Fruit fly (Drosophila melanogaster) whole organism, embryonic: ENCODE results near the gene CG6168.
A peak's percentile ranks its signal among the peaks of the same experiment; 100 is the strongest.

Experiments
- B-H2 ChIP-seq: fragments of 200-800 bp; sonication (Bioruptor generic); optimal IDR thresholded peaks from 2 replicates; lab custom pipeline; 2018; ENCODE audit warnings: missing biosample characterization, mild to moderate bottlenecking, missing genetic modification characterization
- CG11093 ChIP-seq: fragments of 200-800 bp; sonication (Bioruptor generic); IDR thresholded peaks from 3 replicates; pipeline ENCODE4 v1.3.6; 2022; ENCODE audit warnings: missing biosample characterization, missing genetic modification characterization
- CG11247 ChIP-seq: fragments of 200-800 bp; sonication (Bioruptor generic); IDR thresholded peaks from 2 replicates; pipeline ENCODE4 v1.3.6; 2022; ENCODE audit warnings: missing biosample characterization, missing genetic modification characterization
- CG11456 ChIP-seq: fragments of 200-800 bp; sonication (Bioruptor generic); IDR thresholded peaks from 3 replicates; pipeline ENCODE4 v1.3.6; 2022; ENCODE audit warnings: missing biosample characterization, missing genetic modification characterization
- CG12071 ChIP-seq: fragments of 200-800 bp; sonication (Bioruptor generic); optimal IDR thresholded peaks from 3 replicates; lab custom pipeline; 2018; ENCODE audit warnings: missing biosample characterization, mild to moderate bottlenecking, missing genetic modification characterization
- CG12299 ChIP-seq: fragments of 200-800 bp; sonication (Bioruptor generic); optimal IDR thresholded peaks from 2 replicates; lab custom pipeline; 2018; ENCODE audit warnings: missing biosample characterization, mild to moderate bottlenecking, missing genetic modification characterization
- CG13775 ChIP-seq: fragments of 200-800 bp; sonication (Bioruptor generic); optimal IDR thresholded peaks from 3 replicates; lab custom pipeline; 2017; ENCODE audit warnings: missing biosample characterization, mild to moderate bottlenecking, missing genetic modification characterization
- CG13894 ChIP-seq: fragments of 200-800 bp; sonication (Bioruptor generic); optimal IDR thresholded peaks from 3 replicates; lab custom pipeline; 2018; ENCODE audit warnings: missing biosample characterization, mild to moderate bottlenecking, missing genetic modification characterization, moderate library complexity
- CG14014 ChIP-seq: fragments of 200-800 bp; sonication (Bioruptor generic); IDR thresholded peaks from 2 replicates; pipeline ENCODE4 v1.3.6; 2022; ENCODE audit warnings: missing biosample characterization, missing genetic modification characterization
- CG14860 ChIP-seq: fragments of 200-800 bp; sonication (Bioruptor generic); IDR thresholded peaks from 3 replicates; pipeline ENCODE4 v1.3.6; 2022; ENCODE audit warnings: missing biosample characterization, missing genetic modification characterization; ENCODE audit not compliant: partially characterized antibody
- CG15696 ChIP-seq: fragments of 200-800 bp; sonication (Bioruptor generic); optimal IDR thresholded peaks from 2 replicates; lab custom pipeline; 2019; ENCODE audit warnings: missing biosample characterization, mild to moderate bottlenecking, missing genetic modification characterization, moderate library complexity
- CG17802 ChIP-seq: fragments of 200-800 bp; sonication (Bioruptor generic); optimal IDR thresholded peaks from 2 replicates; lab custom pipeline; 2018; ENCODE audit warnings: missing biosample characterization, mild to moderate bottlenecking, missing genetic modification characterization, moderate library complexity
- CG2889 ChIP-seq: fragments of 200-800 bp; sonication (Bioruptor generic); IDR thresholded peaks from 3 replicates; pipeline ENCODE4 v1.3.6; 2022; ENCODE audit warnings: missing biosample characterization, missing genetic modification characterization
- CG3065 ChIP-seq: fragments of 200-800 bp; sonication (Bioruptor generic); optimal IDR thresholded peaks from 2 replicates; lab custom pipeline; 2016; ENCODE audit warnings: missing biosample characterization, missing genetic modification characterization
- CG32767 ChIP-seq: fragments of 200-800 bp; sonication (Bioruptor generic); IDR thresholded peaks from 2 replicates; pipeline ENCODE4 v1.3.6; 2022; ENCODE audit warnings: missing biosample characterization, missing genetic modification characterization
- CG34224 ChIP-seq: fragments of 200-800 bp; sonication (Bioruptor generic); IDR thresholded peaks from 3 replicates; pipeline ENCODE4 v1.3.6; 2022; ENCODE audit warnings: missing biosample characterization, missing genetic modification characterization; ENCODE audit not compliant: partially characterized antibody
- CG6175 ChIP-seq: fragments of 200-800 bp; sonication (Bioruptor generic); IDR thresholded peaks from 3 replicates; pipeline ENCODE4 v1.3.6; 2022; ENCODE audit warnings: missing biosample characterization, missing genetic modification characterization
- CG6254 ChIP-seq: fragments of 200-800 bp; sonication (Bioruptor generic); optimal IDR thresholded peaks from 3 replicates; lab custom pipeline; 2017; ENCODE audit warnings: mild to moderate bottlenecking, missing biosample characterization, missing genetic modification reagents, missing genetic modification characterization
- CG6791 ChIP-seq: fragments of 200-800 bp; sonication (Bioruptor generic); IDR thresholded peaks from 3 replicates; pipeline ENCODE4 v1.3.6; 2022; ENCODE audit warnings: missing biosample characterization, missing genetic modification characterization; ENCODE audit not compliant: partially characterized antibody
- CG7928 ChIP-seq: fragments of 200-800 bp; sonication (Bioruptor generic); optimal IDR thresholded peaks from 2 replicates; lab custom pipeline; 2017; ENCODE audit warnings: missing biosample characterization, mild to moderate bottlenecking, missing genetic modification characterization
- CG9437 ChIP-seq: fragments of 200-800 bp; sonication (Bioruptor generic); optimal IDR thresholded peaks from 2 replicates; lab custom pipeline; 2018; ENCODE audit warnings: missing biosample characterization, mild to moderate bottlenecking, missing genetic modification characterization
- CG9609 ChIP-seq: fragments of 200-800 bp; sonication (Bioruptor generic); optimal IDR thresholded peaks from 3 replicates; lab custom pipeline; 2016; ENCODE audit warnings: missing biosample characterization, missing genetic modification characterization
- CG9876 ChIP-seq: fragments of 200-800 bp; sonication (Bioruptor generic); optimal IDR thresholded peaks from 2 replicates; lab custom pipeline; 2016; ENCODE audit warnings: missing biosample characterization, missing genetic modification characterization
- Dek ChIP-seq: fragments of 200-800 bp; sonication (Bioruptor generic); optimal IDR thresholded peaks from 3 replicates; lab custom pipeline; 2019; ENCODE audit warnings: missing biosample characterization, mild to moderate bottlenecking, missing genetic modification characterization, moderate library complexity
- Eip74EF ChIP-seq, 2 experiments: fragments of 200-800 bp in 1 of 2; fragments of >200 bp in 1 of 2; sonication (Bioruptor generic) in 1 of 2; optimal IDR thresholded peaks; 2 replicates each; lab custom pipeline; 2017 to 2019; ENCODE audit warnings: missing biosample characterization in 2 of 2, missing genetic modification characterization in 2 of 2, mild to moderate bottlenecking in 1 of 2, moderate library complexity in 1 of 2
- Fer3 ChIP-seq: fragments of 200-800 bp; sonication (Bioruptor generic); optimal IDR thresholded peaks from 2 replicates; lab custom pipeline; 2018; ENCODE audit warnings: missing biosample characterization, mild to moderate bottlenecking, missing genetic modification characterization, moderate library complexity
- HHEX ChIP-seq: fragments of 200-800 bp; sonication (Bioruptor generic); optimal IDR thresholded peaks from 3 replicates; lab custom pipeline; 2017; ENCODE audit warnings: missing biosample characterization, mild to moderate bottlenecking, missing genetic modification characterization, missing genetic modification reagents
- Hr3 ChIP-seq: fragments of 200-800 bp; sonication (Bioruptor generic); optimal IDR thresholded peaks from 3 replicates; lab custom pipeline; 2016; ENCODE audit warnings: missing biosample characterization, missing genetic modification characterization
- Med ChIP-seq: fragments of 200-800 bp; sonication (Bioruptor generic); peaks from one replicate; lab custom pipeline; 2016; ENCODE audit warnings: missing biosample characterization, missing genetic modification characterization, mild to moderate bottlenecking, inconsistent platforms, moderate library complexity
- Mes4 ChIP-seq: fragments of 200-800 bp; sonication (Bioruptor generic); optimal IDR thresholded peaks from 2 replicates; lab custom pipeline; 2016; ENCODE audit warnings: missing biosample characterization, missing genetic modification characterization
- Ptx1 ChIP-seq: fragments of 200-800 bp; sonication (Bioruptor generic); IDR thresholded peaks from 2 replicates; pipeline ENCODE4 v1.3.6; 2022; ENCODE audit warnings: missing biosample characterization, missing genetic modification characterization
- Trl ChIP-seq, 3 experiments: fragments of >200 bp in 2 of 3; fragments of 200-800 bp in 1 of 3; sonication (Bioruptor generic) in 1 of 3; optimal IDR thresholded peaks; 2 replicates in 1 of 3; 3 replicates in 2 of 3; lab custom pipeline; 2016 to 2017; ENCODE audit warnings: missing biosample characterization in 1 of 3, missing genetic modification characterization in 1 of 3
- ab ChIP-seq: fragments of 200-800 bp; sonication (Bioruptor generic); optimal IDR thresholded peaks from 2 replicates; lab custom pipeline; 2016; ENCODE audit warnings: missing biosample characterization, missing genetic modification characterization
- aop ChIP-seq: fragments of 200-800 bp; sonication (Bioruptor generic); IDR thresholded peaks from 2 replicates; pipeline ENCODE4 v1.3.6; 2022; ENCODE audit warnings: missing biosample characterization, missing genetic modification characterization
- chif ChIP-seq, 2 experiments: fragments of 200-800 bp; sonication (Bioruptor generic); optimal IDR thresholded peaks; 3 replicates each; lab custom pipeline; 2016; ENCODE audit warnings: missing biosample characterization in 2 of 2, missing genetic modification characterization in 2 of 2
- crol ChIP-seq: fragments of 200-800 bp; sonication (Bioruptor generic); IDR thresholded peaks from 2 replicates; pipeline ENCODE4 v1.3.6; 2022; ENCODE audit warnings: missing biosample characterization, missing genetic modification characterization
- cwo ChIP-seq: fragments of 200-800 bp; sonication (Bioruptor generic); optimal IDR thresholded peaks from 3 replicates; lab custom pipeline; 2017; ENCODE audit warnings: missing biosample characterization, missing genetic modification characterization, mild to moderate bottlenecking, moderate library complexity, missing genetic modification reagents
- da ChIP-seq: fragments of 200-800 bp; sonication (Bioruptor generic); optimal IDR thresholded peaks from 2 replicates; lab custom pipeline; 2016; ENCODE audit warnings: missing biosample characterization, missing genetic modification characterization
- dati ChIP-seq: fragments of 200-800 bp; sonication (Bioruptor generic); IDR thresholded peaks from 2 replicates; pipeline ENCODE4 v1.3.6; 2022; ENCODE audit warnings: missing biosample characterization, missing genetic modification characterization
- ewg ChIP-seq: fragments of 200-800 bp; sonication (Bioruptor generic); optimal IDR thresholded peaks from 3 replicates; lab custom pipeline; 2017; ENCODE audit warnings: mild to moderate bottlenecking, missing biosample characterization, missing genetic modification reagents, missing genetic modification characterization
- mirr ChIP-seq: fragments of 200-800 bp; sonication (Bioruptor generic); optimal IDR thresholded peaks from 3 replicates; lab custom pipeline; 2018; ENCODE audit warnings: missing biosample characterization, mild to moderate bottlenecking, missing genetic modification characterization
- pfk ChIP-seq: fragments of 200-800 bp; sonication (Bioruptor generic); optimal IDR thresholded peaks from 2 replicates; lab custom pipeline; 2018; ENCODE audit warnings: missing biosample characterization, mild to moderate bottlenecking, missing genetic modification characterization, moderate library complexity
- sob ChIP-seq: fragments of 200-800 bp; sonication (Bioruptor generic); IDR thresholded peaks from 2 replicates; pipeline ENCODE4 v1.3.6; 2022; ENCODE audit warnings: missing biosample characterization, missing genetic modification characterization
- sqz ChIP-seq: fragments of 200-800 bp; sonication (Bioruptor generic); optimal IDR thresholded peaks from 3 replicates; lab custom pipeline; 2018; ENCODE audit warnings: missing biosample characterization, mild to moderate bottlenecking, missing genetic modification characterization
- stc ChIP-seq: fragments of 200-800 bp; sonication (Bioruptor generic); IDR thresholded peaks from 2 replicates; pipeline ENCODE4 v1.3.6; 2022; ENCODE audit warnings: missing biosample characterization, missing genetic modification characterization
- toy ChIP-seq: fragments of 200-800 bp; sonication (Bioruptor generic); IDR thresholded peaks from 2 replicates; pipeline ENCODE4 v1.3.6; 2022; ENCODE audit warnings: missing biosample characterization, missing genetic modification characterization
- ttk ChIP-seq: fragments of 200-800 bp; sonication (Bioruptor generic); IDR thresholded peaks from 2 replicates; pipeline ENCODE4 v2.1.2; 2022; ENCODE audit warnings: missing biosample characterization, missing genetic modification characterization
- tup ChIP-seq: fragments of 200-800 bp; sonication (Bioruptor generic); optimal IDR thresholded peaks from 2 replicates; lab custom pipeline; 2016; ENCODE audit warnings: missing biosample characterization, mild to moderate bottlenecking, missing genetic modification characterization, moderate library complexity
- twi ChIP-seq: fragments of 200-800 bp; optimal IDR thresholded peaks from 2 replicates; lab custom pipeline; 2019; ENCODE audit warnings: missing biosample characterization, mild to moderate bottlenecking, missing genetic modification characterization, moderate library complexity
- wek ChIP-seq: fragments of 200-800 bp; sonication (Bioruptor generic); optimal IDR thresholded peaks from 3 replicates; lab custom pipeline; 2018; ENCODE audit warnings: missing biosample characterization, mild to moderate bottlenecking, missing genetic modification characterization, moderate library complexity
- yki ChIP-seq: fragments of >200 bp; optimal IDR thresholded peaks from 3 replicates; lab custom pipeline; 2018

CG6168 gene

DNA sequence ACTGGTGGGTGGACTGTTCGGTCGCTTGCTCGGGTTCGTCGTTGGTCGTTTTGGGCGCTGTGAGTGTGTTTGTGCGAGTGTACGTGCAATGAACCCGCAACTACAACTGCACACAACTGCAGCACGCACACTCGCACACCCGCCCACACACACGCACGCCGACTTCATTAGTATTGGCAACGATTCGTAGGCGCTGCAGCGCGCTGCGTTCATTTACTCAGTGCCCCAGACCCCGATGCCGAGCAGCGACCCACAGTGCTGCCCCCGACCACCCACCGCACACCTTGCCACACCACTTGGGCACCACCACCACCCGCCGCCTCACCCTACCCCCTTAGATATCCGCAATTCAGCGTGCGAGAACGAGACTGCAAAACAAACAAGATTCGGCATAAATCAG, 44.9 kb upstream of the CG6168 start (continued):
- TF ChIP-seq CG13894 (tag; lab: Kevin White, UChicago) (no peak), B-H2 (GFP tag; lab: Kevin White, UChicago) (no peak), toy (GFP tag; lab: Robert Waterston, UW) (no peak), Fer3 (tag; lab: Kevin White, UChicago) (no peak), chif (GFP tag; optimal IDR thresholded peaks at IDR 0.05; lab: Kevin White, UChicago) (no peak), HHEX (GFP tag; lab: Kevin White, UChicago) (peak; percentile 20), wek (no peak), Dek (no peak), CG11247 (GFP tag; lab: Robert Waterston, UW) (no peak), Eip74EF (GFP tag; optimal IDR thresholded peaks at IDR 0.05; lab: Kevin White, UChicago) (peak in 1 of 2 experiments; percentile 6), CG11093 (GFP tag; lab: Robert Waterston, UW) (no peak), sqz (no peak), CG14860 (GFP tag; lab: Robert Waterston, UW) (no peak), CG2889 (GFP tag; lab: Robert Waterston, UW) (no peak), aop (GFP tag; lab: Robert Waterston, UW) (no peak), CG17802 (tag; lab: Kevin White, UChicago) (no peak), CG7928 (GFP tag; lab: Kevin White, UChicago) (no peak), tup (GFP tag; lab: Kevin White, UChicago) (no peak), CG12071 (GFP tag; lab: Kevin White, UChicago) (no peak), ttk (GFP tag; lab: Robert Waterston, UW) (no peak), yki (lab: Kevin White, UChicago) (no peak), Trl (optimal IDR thresholded peaks at IDR 0.05; lab: Kevin White, UChicago) (no peak), Trl (GFP tag; optimal IDR thresholded peaks at IDR 0.05; lab: Kevin White, UChicago) (no peak), mirr (GFP tag; lab: Kevin White, UChicago) (no peak), CG6254 (GFP tag; lab: Kevin White, UChicago) (no peak), cwo (no peak), pfk (GFP tag; lab: Kevin White, UChicago) (no peak), Mes4 (GFP tag; lab: Kevin White, UChicago) (no peak), ab (GFP tag; lab: Kevin White, UChicago) (no peak), Ptx1 (0 out of 2 replicates have a peak, but pooled peaks have one; percentile 5), CG13775 (GFP tag; lab: Kevin White, UChicago) (no peak), CG11456 (GFP tag; lab: Robert Waterston, UW) (peak; percentile 71; the same call in 1 of the 3 replicates), CG34224 (GFP tag; lab: Robert Waterston, UW) (no peak), sob (GFP tag; lab: Robert Waterston, UW) (0 out of 2 replicates have a peak, but pooled peaks have one; percentile 28), Hr3 (GFP tag; lab: Kevin White, UChicago) (no peak), CG3065 (GFP tag; lab: Kevin White, UChicago) (no peak), twi (tag; lab: Kevin White, UChicago) (no peak), Med (GFP tag; lab: Kevin White, UChicago) (peak; percentile 50), CG6175 (GFP tag; lab: Robert Waterston, UW) (peak; percentile 78), CG15696 (tag; lab: Kevin White, UChicago) (no peak), stc (GFP tag; lab: Robert Waterston, UW) (no peak), ewg (GFP tag; lab: Kevin White, UChicago) (no peak), CG14014 (GFP tag; lab: Robert Waterston, UW) (no peak), CG9876 (GFP tag; lab: Kevin White, UChicago) (no peak), crol (GFP tag; lab: Robert Waterston, UW) (peak; percentile 86), da (no peak), CG6791 (GFP tag; lab: Robert Waterston, UW) (no peak), CG9437 (GFP tag; lab: Kevin White, UChicago) (no peak), CG12299 (tag; lab: Kevin White, UChicago) (no peak), CG9609 (GFP tag; lab: Kevin White, UChicago) (no peak), dati (GFP tag; lab: Robert Waterston, UW) (no peak), CG32767 (GFP tag; lab: Robert Waterston, UW) (no peak)
